Worm (Caenorhabditis elegans) whole organism, L1 larva: ENCODE results near the gene R02D3.8.

ENCODE experiments used
- alr-1 ChIP-seq: fragments of 200-800 bp; sonication (Bioruptor generic); optimal IDR thresholded peaks from 2 replicates; lab custom pipeline; 2018; ENCODE audit warnings: borderline replicate concordance, mild to moderate bottlenecking, missing genetic modification characterization, missing compliant biosample characterization
- ceh-88 ChIP-seq: fragments of 200-800 bp; sonication (Bioruptor generic); IDR thresholded peaks from 2 replicates; pipeline ENCODE4 v1.3.6; 2022; ENCODE audit warnings: missing genetic modification characterization, missing compliant biosample characterization
- dpl-1 ChIP-seq, 3 experiments: fragments of 150-350 bp in 2 of 3; sonication (generic microtip) in 1 of 3; optimal IDR thresholded peaks; 2 replicates each; lab custom pipeline; 2014 to 2017; ENCODE audit warnings: missing biosample characterization in 3 of 3, missing genetic modification characterization in 3 of 3, missing genetic modification reagents in 3 of 3
- dsc-1 ChIP-seq: sonication (generic microtip); optimal IDR thresholded peaks from 2 replicates; lab custom pipeline; 2016; ENCODE audit warnings: mild to moderate bottlenecking, missing genetic modification characterization, missing compliant biosample characterization
- hpl-2 ChIP-seq: fragments of 150-350 bp; optimal IDR thresholded peaks from 2 replicates; lab custom pipeline; 2014; ENCODE audit warnings: missing biosample characterization, missing genetic modification reagents, missing genetic modification characterization
- lin-39 ChIP-seq: fragments of 150-350 bp; optimal IDR thresholded peaks from 2 replicates; lab custom pipeline; 2014; ENCODE audit warnings: missing biosample characterization, missing genetic modification reagents, missing genetic modification characterization
- mdl-1 ChIP-seq, 2 experiments: fragments of 150-350 bp; optimal IDR thresholded peaks; 2 replicates each; lab custom pipeline; 2014 to 2017; ENCODE audit warnings: missing biosample characterization in 2 of 2, missing genetic modification characterization in 2 of 2, inconsistent platforms in 1 of 2
- nhr-237 ChIP-seq: fragments of 150-350 bp; optimal IDR thresholded peaks from 2 replicates; lab custom pipeline; 2014; ENCODE audit warnings: missing biosample characterization, missing genetic modification characterization
- nhr-76 ChIP-seq: sonication (generic microtip); optimal IDR thresholded peaks from 2 replicates; lab custom pipeline; 2017; ENCODE audit warnings: missing biosample characterization, missing genetic modification characterization
- nhr-90 ChIP-seq: sonication (generic microtip); optimal IDR thresholded peaks from 2 replicates; lab custom pipeline; 2016; ENCODE audit warnings: mild to moderate bottlenecking, missing genetic modification characterization, missing compliant biosample characterization; ENCODE audit not compliant: poor library complexity
- ztf-4 ChIP-seq: fragments of 150-350 bp; optimal IDR thresholded peaks from 2 replicates; lab custom pipeline; 2014; ENCODE audit warnings: missing biosample characterization, missing genetic modification characterization

- TF ChIP-seq dpl-1 (GFP tag; optimal IDR thresholded peaks at IDR 0.05; lab: Kevin White, UChicago) (no peak), nhr-76 (tag; lab: Kevin White, UChicago) (no peak), ztf-4 (tag; lab: Kevin White, UChicago) (no peak), nhr-237 (tag; lab: Kevin White, UChicago) (no peak), hpl-2 (GFP tag; lab: Kevin White, UChicago) (no peak), nhr-90 (no peak), mdl-1 (tag; optimal IDR thresholded peaks at IDR 0.05; lab: Kevin White, UChicago) (no peak), alr-1 (no peak), dsc-1 (no peak), ceh-88 (no peak), lin-39 (tag; lab: Kevin White, UChicago) (no peak)
Measured at ce11 chrIV:305101-305500, 48.1 kb upstream of the R02D3.8 start.
